Worm (Caenorhabditis elegans): ENCODE measurements around the gene C25G4.2.

DNA sequence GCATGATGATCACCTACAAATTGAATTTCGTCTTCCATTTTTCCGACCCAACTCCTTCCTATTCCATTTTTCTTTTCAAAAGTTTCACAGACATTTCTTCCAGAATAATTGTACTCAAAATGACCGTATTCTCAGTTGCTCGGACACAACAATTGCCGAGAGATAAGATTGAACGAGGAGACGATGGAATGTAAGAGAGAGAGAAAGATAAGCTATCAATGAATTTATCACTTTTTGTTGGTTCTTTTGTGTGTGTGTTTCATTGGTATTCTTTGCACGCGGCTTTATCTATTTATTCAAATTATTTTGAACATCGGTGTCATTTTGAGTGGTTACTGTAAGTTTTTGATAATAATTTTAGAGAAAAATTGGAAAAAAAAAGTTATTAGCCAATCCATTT lies 23.4 kb downstream of the C25G4.2 start, which contains the start of gene ugt-65:
- TF ChIP-seq klf-2 (GFP tag; conservative IDR thresholded peaks at IDR 0.05) (no peak), ztf-23 (GFP tag; IDR thresholded peaks at IDR 0.05) (no peak), ref-1 (GFP tag; conservative IDR thresholded peaks at IDR 0.05) (no peak), flt-1 (GFP tag; IDR thresholded peaks at IDR 0.05) (no peak), med-1 (GFP tag; optimal IDR thresholded peaks at IDR 0.05; ENCODE audit: insufficient read depth) (no peak), ztf-29 (GFP tag; IDR thresholded peaks at IDR 0.05) (no peak)
